Worm (Caenorhabditis elegans) whole organism, late embryonic: ENCODE results near the gene T26G10.3.

Experiments
- C08G9.2 ChIP-seq: sonication (generic microtip); optimal IDR thresholded peaks from 2 replicates; lab custom pipeline; 2016; ENCODE audit warnings: mild to moderate bottlenecking, missing genetic modification characterization, moderate library complexity, missing compliant biosample characterization
- F13H6.1 ChIP-seq: sonication (generic microtip); optimal IDR thresholded peaks from 2 replicates; lab custom pipeline; 2016; ENCODE audit warnings: missing genetic modification characterization, missing compliant biosample characterization
- K02D7.2 ChIP-seq: sonication (generic microtip); optimal IDR thresholded peaks from 2 replicates; lab custom pipeline; 2017; ENCODE audit warnings: mild to moderate bottlenecking, missing genetic modification characterization, missing compliant biosample characterization
- T23F11.4 ChIP-seq: fragments of 200-800 bp; sonication (Bioruptor generic); optimal IDR thresholded peaks from 2 replicates; lab custom pipeline; 2018; ENCODE audit warnings: mild to moderate bottlenecking, missing genetic modification characterization, missing compliant biosample characterization
- ceh-14 ChIP-seq: sonication (generic microtip); optimal IDR thresholded peaks from 2 replicates; lab custom pipeline; 2016; ENCODE audit warnings: missing genotype, missing genetic modification characterization, missing compliant biosample characterization
- ceh-19 ChIP-seq: fragments of 200-800 bp; sonication (Bioruptor generic); optimal IDR thresholded peaks from 2 replicates; lab custom pipeline; 2018; ENCODE audit warnings: mild to moderate bottlenecking, missing genetic modification characterization, missing compliant biosample characterization
- ceh-22 ChIP-seq: sonication (generic microtip); optimal IDR thresholded peaks from 2 replicates; lab custom pipeline; 2017; ENCODE audit warnings: missing biosample characterization, missing genetic modification characterization
- ceh-24 ChIP-seq: sonication (generic microtip); optimal IDR thresholded peaks from 2 replicates; lab custom pipeline; 2016; ENCODE audit warnings: mild to moderate bottlenecking, missing genetic modification characterization, missing compliant biosample characterization
- ceh-30 ChIP-seq: fragments of 150-350 bp; optimal IDR thresholded peaks from 2 replicates; lab custom pipeline; 2014; ENCODE audit warnings: missing biosample characterization, missing genetic modification characterization
- ceh-31 ChIP-seq: sonication (generic microtip); optimal IDR thresholded peaks from 2 replicates; lab custom pipeline; 2016; ENCODE audit warnings: missing genetic modification characterization, missing compliant biosample characterization
- ceh-48 ChIP-seq: sonication (generic microtip); optimal IDR thresholded peaks from 2 replicates; lab custom pipeline; 2016; ENCODE audit warnings: missing genetic modification characterization, inconsistent platforms, missing compliant biosample characterization
- che-1 ChIP-seq: sonication (generic microtip); optimal IDR thresholded peaks from 2 replicates; lab custom pipeline; 2016; ENCODE audit warnings: mild to moderate bottlenecking, missing genetic modification characterization, missing compliant biosample characterization
- ets-4 ChIP-seq: sonication (generic microtip); optimal IDR thresholded peaks from 2 replicates; lab custom pipeline; 2016; ENCODE audit warnings: missing genetic modification characterization, missing compliant biosample characterization
- eyg-1 ChIP-seq: sonication (generic microtip); optimal IDR thresholded peaks from 2 replicates; lab custom pipeline; 2016; ENCODE audit warnings: missing genotype, missing genetic modification characterization, missing compliant biosample characterization
- fax-1 ChIP-seq: sonication (generic microtip); optimal IDR thresholded peaks from 2 replicates; lab custom pipeline; 2016; ENCODE audit warnings: missing genotype, missing genetic modification characterization, missing compliant biosample characterization
- fkh-10 ChIP-seq: fragments of 150-350 bp; optimal IDR thresholded peaks from 2 replicates; lab custom pipeline; 2014; ENCODE audit warnings: missing biosample characterization, missing genetic modification reagents, missing genetic modification characterization
- fkh-6 ChIP-seq: sonication (generic microtip); optimal IDR thresholded peaks from 2 replicates; lab custom pipeline; 2016; ENCODE audit warnings: missing genetic modification characterization, missing compliant biosample characterization
- hlh-6 ChIP-seq: sonication (generic microtip); optimal IDR thresholded peaks from 2 replicates; lab custom pipeline; 2016; ENCODE audit warnings: missing genotype, missing genetic modification characterization, missing compliant biosample characterization
- hlh-8 ChIP-seq: sonication (generic microtip); optimal IDR thresholded peaks from 2 replicates; lab custom pipeline; 2016; ENCODE audit warnings: missing genotype, missing genetic modification characterization, missing compliant biosample characterization
- lim-6 ChIP-seq: sonication (generic microtip); optimal IDR thresholded peaks from 2 replicates; lab custom pipeline; 2016; ENCODE audit warnings: missing genetic modification characterization, missing compliant biosample characterization
- madf-2 ChIP-seq: sonication (generic microtip); optimal IDR thresholded peaks from 2 replicates; lab custom pipeline; 2017; ENCODE audit warnings: missing genetic modification characterization, missing compliant biosample characterization
- mec-3 ChIP-seq: sonication (generic microtip); optimal IDR thresholded peaks from 2 replicates; lab custom pipeline; 2016; ENCODE audit warnings: borderline replicate concordance, missing genetic modification characterization, missing compliant biosample characterization
- nfya-1 ChIP-seq: sonication (generic microtip); optimal IDR thresholded peaks from 2 replicates; lab custom pipeline; 2017; ENCODE audit warnings: missing genetic modification characterization, mild to moderate bottlenecking, missing compliant biosample characterization, antibody characterized with exemption, moderate library complexity
- nhr-11 ChIP-seq: fragments of 150-350 bp; optimal IDR thresholded peaks from 2 replicates; lab custom pipeline; 2014; ENCODE audit warnings: missing biosample characterization, missing genetic modification characterization
- pat-9 ChIP-seq: fragments of 200-800 bp; sonication (Bioruptor generic); optimal IDR thresholded peaks from 2 replicates; lab custom pipeline; 2018; ENCODE audit warnings: mild to moderate bottlenecking, missing genetic modification characterization, moderate library complexity, missing compliant biosample characterization
- pax-1 ChIP-seq: fragments of 150-350 bp; optimal IDR thresholded peaks from 2 replicates; lab custom pipeline; 2014; ENCODE audit warnings: missing biosample characterization, missing genetic modification characterization
- pha-4 ChIP-seq: fragments of 150-350 bp; optimal IDR thresholded peaks from 2 replicates; lab custom pipeline; 2018; ENCODE audit warnings: missing biosample characterization, missing genetic modification reagents, missing genetic modification characterization
- ref-2 ChIP-seq: sonication (generic microtip); optimal IDR thresholded peaks from 2 replicates; lab custom pipeline; 2016; ENCODE audit warnings: missing genetic modification characterization, missing compliant biosample characterization
- sdc-2 ChIP-seq: sonication (generic microtip); optimal IDR thresholded peaks from 2 replicates; lab custom pipeline; 2016; ENCODE audit warnings: missing genotype, missing genetic modification characterization, missing compliant biosample characterization
- sox-2 ChIP-seq: fragments of 200-800 bp; sonication (Bioruptor generic); IDR thresholded peaks from 2 replicates; pipeline ENCODE4 v1.3.6; 2022; ENCODE audit warnings: missing genetic modification reagents, missing genetic modification characterization, missing compliant biosample characterization
- syd-9 ChIP-seq: sonication (generic microtip); optimal IDR thresholded peaks from 2 replicates; lab custom pipeline; 2016; ENCODE audit warnings: mild to moderate bottlenecking, missing genetic modification characterization, moderate library complexity, missing compliant biosample characterization
- tbx-7 ChIP-seq: sonication (generic microtip); optimal IDR thresholded peaks from 2 replicates; lab custom pipeline; 2016; ENCODE audit warnings: missing genotype, missing genetic modification characterization, missing compliant biosample characterization
- ttx-3 ChIP-seq: sonication (generic microtip); optimal IDR thresholded peaks from 2 replicates; lab custom pipeline; 2016; ENCODE audit warnings: missing genetic modification reagents, missing genetic modification characterization, missing compliant biosample characterization
- ztf-16 ChIP-seq: sonication (generic microtip); optimal IDR thresholded peaks from 2 replicates; lab custom pipeline; 2017; ENCODE audit warnings: missing genetic modification characterization, missing compliant biosample characterization

Gene T26G10.3

DNA sequence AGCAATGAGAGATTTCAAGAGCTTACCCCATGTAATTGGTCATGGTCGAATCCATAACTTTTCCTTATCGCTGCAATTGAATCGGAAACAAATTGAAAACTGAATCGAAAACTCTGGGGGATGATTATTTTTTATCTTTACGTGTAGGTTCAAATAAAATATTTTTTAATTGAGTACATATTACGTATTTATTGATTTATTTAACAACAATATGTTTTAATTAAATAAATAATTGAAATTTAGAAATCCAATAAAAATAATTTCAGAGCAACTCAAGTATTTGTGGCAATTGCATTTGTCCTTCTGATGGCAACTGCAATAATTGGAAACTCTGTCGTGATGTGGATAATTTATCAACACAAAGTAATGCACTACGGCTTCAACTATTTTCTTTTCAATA is 27.7 kb downstream of the T26G10.3 start, which contains the start of gene C38C10.3:
C38C10.3 (minus strand) TSS at position 101 of the 400 bp plus-strand sequence.
- TF ChIP-seq sox-2 (GFP tag; lab: Robert Waterston, UW) (no peak), fkh-10 (GFP tag; lab: Kevin White, UChicago) (no peak), eyg-1 (tag; lab: Kevin White, UChicago) (no peak), C08G9.2 (tag; lab: Kevin White, UChicago) (no peak), nhr-11 (tag; lab: Kevin White, UChicago) (no peak), fkh-6 (tag; lab: Kevin White, UChicago) (no peak), fax-1 (tag; lab: Kevin White, UChicago) (no peak), T23F11.4 (no peak), ceh-31 (tag; lab: Kevin White, UChicago) (no peak), hlh-8 (no peak), K02D7.2 (no peak), sdc-2 (tag; lab: Kevin White, UChicago) (no peak), lim-6 (no peak), che-1 (no peak), pha-4 (tag; lab: Kevin White, UChicago) (no peak), pat-9 (tag; lab: Kevin White, UChicago) (no peak), syd-9 (tag; lab: Kevin White, UChicago) (no peak), ets-4 (no peak), mec-3 (tag; lab: Kevin White, UChicago) (no peak), hlh-6 (tag; lab: Kevin White, UChicago) (no peak)

DNA sequence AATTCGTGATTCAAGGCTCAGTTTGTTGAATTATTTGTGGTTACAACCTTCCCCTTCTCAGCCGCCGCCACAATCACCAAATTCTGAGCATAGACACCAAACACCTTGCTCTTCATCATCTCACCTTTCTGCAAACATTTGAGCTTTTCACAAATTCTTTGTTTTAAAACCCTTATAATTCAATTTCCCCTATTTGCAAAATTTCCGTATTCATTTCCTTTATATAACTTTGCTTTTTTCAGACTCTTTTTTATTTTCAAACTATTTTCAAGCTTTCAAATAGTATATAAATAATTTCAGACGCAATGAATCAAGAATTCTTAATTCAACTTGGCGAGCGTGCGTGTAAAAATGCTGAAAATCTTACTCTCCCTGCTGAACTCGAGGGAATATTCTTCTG is 29.7 kb downstream of the T26G10.3 start, which contains the start of gene tkr-1:
tkr-1 (plus strand) TSS at position 301 of the 400 bp plus-strand sequence.
- no peak for TF ChIP-seq ceh-31 (tag; lab: Kevin White, UChicago)

DNA sequence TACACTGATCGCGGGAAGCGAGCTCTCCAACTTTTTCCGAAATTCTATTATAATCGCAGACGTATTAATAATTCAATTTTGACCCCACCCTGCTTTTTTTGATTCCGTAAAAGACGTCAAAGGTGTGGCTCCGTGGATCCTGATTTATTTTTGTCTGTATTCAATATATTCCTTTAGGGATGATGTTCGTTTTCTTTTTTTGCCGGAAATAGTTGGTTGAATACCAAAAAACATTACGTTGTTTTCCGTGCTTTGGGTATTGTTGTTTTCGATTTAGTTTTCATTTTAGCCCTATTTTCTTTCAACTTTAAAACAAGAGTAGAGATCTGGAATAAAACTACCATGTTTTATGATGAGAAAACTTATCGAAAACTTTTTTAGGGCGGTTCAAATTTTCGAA is 36.5 kb downstream of the T26G10.3 start:
- TF ChIP-seq ceh-48 (tag; lab: Kevin White, UChicago) (no peak), syd-9 (tag; lab: Kevin White, UChicago) (no peak), F13H6.1 (tag; lab: Kevin White, UChicago) (no peak), ztf-16 (no peak), lim-6 (no peak), tbx-7 (tag; lab: Kevin White, UChicago) (no peak), ceh-19 (GFP tag; lab: Kevin White, UChicago) (no peak), ttx-3 (no peak), ceh-30 (tag; lab: Kevin White, UChicago) (no peak)

- TF ChIP-seq ref-2 (tag; lab: Kevin White, UChicago) (no peak), fkh-6 (tag; lab: Kevin White, UChicago) (no peak), ceh-22 (tag; lab: Kevin White, UChicago) (no peak), C08G9.2 (tag; lab: Kevin White, UChicago) (no peak), madf-2 (tag; lab: Kevin White, UChicago) (no peak), pax-1 (tag; lab: Kevin White, UChicago) (no peak)
Measured at ce11 chrIII:9373779-9374178, 39.5 kb downstream of the T26G10.3 start.

DNA sequence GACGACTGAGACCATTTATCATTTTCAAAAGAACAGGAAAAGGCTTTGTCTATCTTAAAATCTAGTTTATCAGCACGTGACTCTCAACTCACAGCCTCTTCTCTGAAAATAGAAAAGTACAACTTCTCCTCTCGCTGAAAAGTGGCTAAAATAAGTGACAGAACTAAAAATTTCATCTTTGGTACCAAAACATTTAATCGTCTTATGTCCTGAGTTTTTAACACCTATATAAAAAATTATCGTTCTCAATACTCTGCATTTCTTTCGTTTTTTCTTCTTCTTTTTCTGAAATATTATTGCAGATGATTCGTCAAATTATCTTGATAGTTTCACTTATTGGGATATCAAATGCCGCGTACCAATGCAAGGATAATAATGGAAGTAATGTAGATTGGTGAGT is 46.3 kb downstream of the T26G10.3 start, which contains the start of gene crn-6:
crn-6 (plus strand) TSS at position 301 of the 400 bp plus-strand sequence.
- TF ChIP-seq F13H6.1 (tag; lab: Kevin White, UChicago) (no peak), ceh-14 (tag; lab: Kevin White, UChicago) (no peak), nfya-1 (tag; lab: Kevin White, UChicago) (no peak), pat-9 (tag; lab: Kevin White, UChicago) (no peak), ceh-24 (tag; lab: Kevin White, UChicago) (no peak)
